Fruit fly (Drosophila melanogaster) whole organism, embryonic: ENCODE results near the gene Or85c.
A peak's percentile ranks its signal among the peaks of the same experiment; 100 is the strongest.

Source experiments
- Atf-2 ChIP-seq: fragments of 200-800 bp; sonication (Bioruptor generic); optimal IDR thresholded peaks from 2 replicates; lab custom pipeline; 2016; ENCODE audit warnings: missing biosample characterization, missing genetic modification characterization
- CG10543 ChIP-seq: fragments of 200-800 bp; sonication (Bioruptor generic); optimal IDR thresholded peaks from 3 replicates; lab custom pipeline; 2017; ENCODE audit warnings: missing biosample characterization, mild to moderate bottlenecking, missing genetic modification characterization, moderate library complexity
- CG11398 ChIP-seq: fragments of 200-800 bp; sonication (Bioruptor generic); optimal IDR thresholded peaks from 2 replicates; lab custom pipeline; 2016; ENCODE audit warnings: missing biosample characterization, missing genetic modification characterization
- CG12659 ChIP-seq: fragments of 200-800 bp; sonication (Bioruptor generic); optimal IDR thresholded peaks from 3 replicates; lab custom pipeline; 2017; ENCODE audit warnings: mild to moderate bottlenecking, missing biosample characterization, missing genetic modification reagents, missing genetic modification characterization
- CG14710 ChIP-seq: fragments of 200-800 bp; sonication (Bioruptor generic); optimal IDR thresholded peaks from 3 replicates; lab custom pipeline; 2019; ENCODE audit warnings: missing biosample characterization, mild to moderate bottlenecking, missing genetic modification characterization, moderate library complexity
- CG15073 ChIP-seq: fragments of 200-800 bp; sonication (Bioruptor generic); optimal IDR thresholded peaks from 2 replicates; lab custom pipeline; 2016; ENCODE audit warnings: missing biosample characterization, missing genetic modification characterization
- CG16813 ChIP-seq: fragments of 200-800 bp; sonication (Bioruptor generic); IDR thresholded peaks from 3 replicates; pipeline ENCODE4 v1.3.6; 2022; ENCODE audit warnings: missing biosample characterization, missing genetic modification characterization; ENCODE audit not compliant: partially characterized antibody
- CG17829 ChIP-seq: fragments of 200-800 bp; optimal IDR thresholded peaks from 2 replicates; lab custom pipeline; 2019; ENCODE audit warnings: missing biosample characterization, mild to moderate bottlenecking, missing genetic modification characterization, moderate library complexity
- CG17912 ChIP-seq: fragments of 200-800 bp; sonication (Bioruptor generic); optimal IDR thresholded peaks from 2 replicates; lab custom pipeline; 2018; ENCODE audit warnings: missing biosample characterization, mild to moderate bottlenecking, missing genetic modification characterization
- CG4617 ChIP-seq: fragments of 200-800 bp; sonication (Bioruptor generic); optimal IDR thresholded peaks from 3 replicates; lab custom pipeline; 2016; ENCODE audit warnings: missing biosample characterization, missing genetic modification characterization, borderline replicate concordance
- CG6683 ChIP-seq: fragments of 200-800 bp; sonication (Bioruptor generic); optimal IDR thresholded peaks from 2 replicates; lab custom pipeline; 2017; ENCODE audit warnings: missing biosample characterization, mild to moderate bottlenecking, missing genetic modification characterization, missing genetic modification reagents
- CG6854 ChIP-seq: fragments of 200-800 bp; sonication (Bioruptor generic); optimal IDR thresholded peaks from 3 replicates; lab custom pipeline; 2017; ENCODE audit warnings: missing biosample characterization, mild to moderate bottlenecking, missing genetic modification characterization
- CG9727 ChIP-seq: fragments of 200-800 bp; sonication (Bioruptor generic); optimal IDR thresholded peaks from 3 replicates; lab custom pipeline; 2017; ENCODE audit warnings: missing biosample characterization, mild to moderate bottlenecking, missing genetic modification characterization
- CG9876 ChIP-seq: fragments of 200-800 bp; sonication (Bioruptor generic); optimal IDR thresholded peaks from 2 replicates; lab custom pipeline; 2016; ENCODE audit warnings: missing biosample characterization, missing genetic modification characterization
- CG9932 ChIP-seq: fragments of 200-800 bp; sonication (Bioruptor generic); IDR thresholded peaks from 2 replicates; pipeline ENCODE4 v1.3.6; 2022; ENCODE audit warnings: missing biosample characterization, missing genetic modification characterization
- D ChIP-seq, 2 experiments: fragments of 200-800 bp in 1 of 2; fragments of >200 bp in 1 of 2; sonication (Bioruptor generic) in 1 of 2; optimal IDR thresholded peaks; 2 replicates in 1 of 2; 3 replicates in 1 of 2; lab custom pipeline; 2017; ENCODE audit warnings: mild to moderate bottlenecking in 1 of 2, missing biosample characterization in 1 of 2, missing genetic modification characterization in 1 of 2, missing genetic modification reagents in 1 of 2
- D19B ChIP-seq: fragments of 200-800 bp; sonication (Bioruptor generic); optimal IDR thresholded peaks from 2 replicates; lab custom pipeline; 2017; ENCODE audit warnings: missing biosample characterization, mild to moderate bottlenecking, missing genetic modification characterization
- Ets65A ChIP-seq: fragments of 200-800 bp; sonication (Bioruptor generic); peaks from one replicate; lab custom pipeline; 2016; ENCODE audit warnings: missing biosample characterization, missing genetic modification characterization
- Fer1 ChIP-seq: fragments of 200-800 bp; sonication (Bioruptor generic); optimal IDR thresholded peaks from 2 replicates; lab custom pipeline; 2017; ENCODE audit warnings: missing biosample characterization, mild to moderate bottlenecking, missing genetic modification characterization
- Kr ChIP-seq: fragments of 200-800 bp; sonication (Bioruptor generic); optimal IDR thresholded peaks from 2 replicates; lab custom pipeline; 2017; ENCODE audit warnings: missing biosample characterization, mild to moderate bottlenecking, missing genetic modification characterization
- Lhr ChIP-seq: fragments of 200-800 bp; sonication (Bioruptor generic); optimal IDR thresholded peaks from 3 replicates; lab custom pipeline; 2017; ENCODE audit warnings: mild to moderate bottlenecking, missing biosample characterization, missing genetic modification reagents, missing genetic modification characterization
- Meics ChIP-seq: fragments of 200-800 bp; sonication (Bioruptor generic); optimal IDR thresholded peaks from 2 replicates; lab custom pipeline; 2017; ENCODE audit warnings: missing biosample characterization, mild to moderate bottlenecking, missing genetic modification characterization
- Mes4 ChIP-seq: fragments of 200-800 bp; sonication (Bioruptor generic); optimal IDR thresholded peaks from 2 replicates; lab custom pipeline; 2016; ENCODE audit warnings: missing biosample characterization, missing genetic modification characterization
- Stat92E ChIP-seq, 3 experiments: fragments of >200 bp in 2 of 3; fragments of 200-800 bp in 1 of 3; sonication (Bioruptor generic) in 1 of 3; optimal IDR thresholded peaks; 2 replicates each; lab custom pipeline; 2017 to 2019; ENCODE audit warnings: missing biosample characterization in 3 of 3, missing genetic modification characterization in 3 of 3, mild to moderate bottlenecking in 1 of 3, moderate library complexity in 1 of 3
- TFAM ChIP-seq: fragments of 200-800 bp; sonication (Bioruptor generic); optimal IDR thresholded peaks from 2 replicates; lab custom pipeline; 2017; ENCODE audit warnings: missing biosample characterization, missing genetic modification characterization, inconsistent platforms
- ap ChIP-seq: fragments of 200-800 bp; sonication (Bioruptor generic); IDR thresholded peaks from 2 replicates; pipeline ENCODE4 v1.3.6; 2022; ENCODE audit warnings: missing biosample characterization, missing genetic modification characterization
- ash1 ChIP-seq: fragments of 200-800 bp; sonication (Bioruptor generic); optimal IDR thresholded peaks from 2 replicates; lab custom pipeline; 2018; ENCODE audit warnings: missing biosample characterization, mild to moderate bottlenecking, missing genetic modification characterization
- bab2 ChIP-seq: fragments of 200-800 bp; sonication (Bioruptor generic); optimal IDR thresholded peaks from 2 replicates; lab custom pipeline; 2016; ENCODE audit warnings: missing biosample characterization, missing genetic modification characterization
- bcd ChIP-seq: fragments of 200-800 bp; sonication (Bioruptor generic); optimal IDR thresholded peaks from 2 replicates; lab custom pipeline; 2017; ENCODE audit warnings: missing biosample characterization, mild to moderate bottlenecking, missing genetic modification characterization
- bowl ChIP-seq: fragments of 200-800 bp; sonication (Bioruptor generic); IDR thresholded peaks from 2 replicates; pipeline ENCODE4 v1.3.6; 2022; ENCODE audit warnings: missing biosample characterization, missing genetic modification characterization
- cato ChIP-seq: fragments of 200-800 bp; sonication (Bioruptor generic); optimal IDR thresholded peaks from 2 replicates; lab custom pipeline; 2016; ENCODE audit warnings: missing biosample characterization, missing genetic modification characterization, borderline replicate concordance
- dan ChIP-seq: fragments of 200-800 bp; sonication (Bioruptor generic); IDR thresholded peaks from 2 replicates; pipeline ENCODE4 v1.3.6; 2022; ENCODE audit warnings: missing biosample characterization, missing genetic modification characterization
- exex ChIP-seq: fragments of 200-800 bp; sonication (Bioruptor generic); optimal IDR thresholded peaks from 4 replicates; lab custom pipeline; 2018; ENCODE audit warnings: missing biosample characterization, mild to moderate bottlenecking, missing genetic modification characterization, moderate library complexity
- fru ChIP-seq: fragments of >200 bp; optimal IDR thresholded peaks from 2 replicates; lab custom pipeline; 2017
- gsb ChIP-seq: fragments of 200-800 bp; sonication (Bioruptor generic); IDR thresholded peaks from 2 replicates; pipeline ENCODE4 v1.3.6; 2022; ENCODE audit warnings: missing biosample characterization, missing genetic modification characterization
- inv ChIP-seq: fragments of 200-800 bp; sonication (Bioruptor generic); IDR thresholded peaks from 2 replicates; pipeline ENCODE4 v1.3.6; 2022; ENCODE audit warnings: missing biosample characterization, missing genetic modification characterization; ENCODE audit not compliant: partially characterized antibody
- knrl ChIP-seq: fragments of 200-800 bp; sonication (Bioruptor generic); IDR thresholded peaks from 3 replicates; pipeline ENCODE4 v1.3.6; 2022; ENCODE audit warnings: missing biosample characterization, missing genetic modification characterization; ENCODE audit not compliant: partially characterized antibody
- lbe ChIP-seq: fragments of 200-800 bp; sonication (Bioruptor generic); optimal IDR thresholded peaks from 2 replicates; lab custom pipeline; 2016; ENCODE audit warnings: missing biosample characterization, mild to moderate bottlenecking, missing genetic modification characterization
- lov ChIP-seq, 2 experiments: fragments of 200-800 bp in 1 of 2; fragments of >200 bp in 1 of 2; sonication (Bioruptor generic) in 1 of 2; IDR thresholded peaks in 1 of 2; optimal IDR thresholded peaks in 1 of 2; 2 replicates in 1 of 2; 3 replicates in 1 of 2; pipeline versions ENCODE4 v1.3.6 to Lab custom; 2017 to 2022; ENCODE audit warnings: missing biosample characterization in 1 of 2, missing genetic modification characterization in 1 of 2
- mirr ChIP-seq: fragments of 200-800 bp; sonication (Bioruptor generic); optimal IDR thresholded peaks from 3 replicates; lab custom pipeline; 2018; ENCODE audit warnings: missing biosample characterization, mild to moderate bottlenecking, missing genetic modification characterization
- nerfin-2 ChIP-seq: fragments of 200-800 bp; sonication (Bioruptor generic); IDR thresholded peaks from 2 replicates; pipeline ENCODE4 v1.3.6; 2022; ENCODE audit warnings: missing biosample characterization, missing genetic modification characterization; ENCODE audit not compliant: partially characterized antibody
- nmo ChIP-seq: fragments of 200-800 bp; sonication (Bioruptor generic); optimal IDR thresholded peaks from 2 replicates; lab custom pipeline; 2018; ENCODE audit warnings: missing biosample characterization, mild to moderate bottlenecking, missing genetic modification characterization, moderate library complexity
- org-1 ChIP-seq: fragments of 200-800 bp; sonication (Bioruptor generic); optimal IDR thresholded peaks from 2 replicates; lab custom pipeline; 2017; ENCODE audit warnings: missing biosample characterization, missing genetic modification characterization
- ro ChIP-seq: fragments of 200-800 bp; sonication (Bioruptor generic); IDR thresholded peaks from 2 replicates; pipeline ENCODE4 v1.3.6; 2022; ENCODE audit warnings: missing biosample characterization, missing genetic modification characterization
- sim ChIP-seq: fragments of 200-800 bp; sonication (Bioruptor generic); IDR thresholded peaks from 2 replicates; pipeline ENCODE4 v1.3.6; 2022; ENCODE audit warnings: missing biosample characterization, missing genetic modification characterization
- sima ChIP-seq: fragments of 200-800 bp; sonication (Bioruptor generic); optimal IDR thresholded peaks from 2 replicates; lab custom pipeline; 2016; ENCODE audit warnings: missing biosample characterization, missing genetic modification characterization
- tup ChIP-seq: fragments of 200-800 bp; sonication (Bioruptor generic); optimal IDR thresholded peaks from 2 replicates; lab custom pipeline; 2016; ENCODE audit warnings: missing biosample characterization, mild to moderate bottlenecking, missing genetic modification characterization, moderate library complexity
- unc-4 ChIP-seq: fragments of 200-800 bp; sonication (Bioruptor generic); IDR thresholded peaks from 2 replicates; pipeline ENCODE4 v1.3.6; 2022; ENCODE audit warnings: missing biosample characterization, missing genetic modification characterization; ENCODE audit not compliant: partially characterized antibody
- wdn ChIP-seq: fragments of 200-800 bp; sonication (Bioruptor generic); IDR thresholded peaks from 2 replicates; pipeline ENCODE4 v1.3.6; 2022; ENCODE audit warnings: missing biosample characterization, missing genetic modification characterization
- zfh1 ChIP-seq: fragments of 200-800 bp; sonication (Bioruptor generic); IDR thresholded peaks from 3 replicates; pipeline ENCODE4 v1.3.6; 2022; ENCODE audit warnings: missing biosample characterization, missing genetic modification characterization

Or85c gene

DNA sequence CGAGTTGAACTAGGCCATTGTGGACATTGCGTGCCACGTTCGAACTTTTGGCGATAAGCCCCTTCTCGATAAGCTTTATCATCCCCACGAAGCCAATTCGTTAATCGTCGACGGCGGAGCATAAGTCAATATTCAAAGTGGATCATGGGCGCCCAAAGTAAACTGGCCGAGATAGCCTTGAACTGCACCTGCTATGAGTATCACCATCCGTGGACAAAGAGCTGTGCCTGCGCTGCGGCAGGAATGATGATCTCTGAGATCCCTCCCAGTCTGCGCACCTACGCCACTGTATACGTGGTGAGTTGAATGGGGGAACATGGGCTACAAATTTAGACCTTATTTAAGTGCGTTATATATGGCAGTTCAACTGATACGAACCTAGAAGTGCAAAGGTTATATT is 11.5 kb upstream of the Or85c start (continued):
- no peak for TF ChIP-seq CG11398 (GFP tag; lab: Kevin White, UChicago)
- TF ChIP-seq CG9876 (GFP tag; lab: Kevin White, UChicago) = no peak
- no peak for TF ChIP-seq Kr (GFP tag; lab: Kevin White, UChicago)
- TF ChIP-seq dan (GFP tag; lab: Robert Waterston, UW) = no peak
- peak; percentile 50 for TF ChIP-seq gsb
- no peak for TF ChIP-seq lov (optimal IDR thresholded peaks at IDR 0.05; lab: Kevin White, UChicago)
- no peak for TF ChIP-seq lov (GFP tag; IDR thresholded peaks at IDR 0.05; lab: Robert Waterston, UW)
- no peak for TF ChIP-seq Fer1 (GFP tag; lab: Kevin White, UChicago)
- TF ChIP-seq CG9727 (GFP tag; lab: Kevin White, UChicago) = no peak
- TF ChIP-seq wdn (GFP tag; lab: Robert Waterston, UW) = no peak; the same call in 1 of the 2 replicates
- TF ChIP-seq D19B = no peak
- no peak for TF ChIP-seq cato (GFP tag; lab: Kevin White, UChicago)
- no peak for TF ChIP-seq CG6854 (GFP tag; lab: Kevin White, UChicago)
- no peak for TF ChIP-seq nerfin-2 (GFP tag; lab: Robert Waterston, UW)
- TF ChIP-seq Stat92E (GFP tag; optimal IDR thresholded peaks at IDR 0.05; lab: Kevin White, UChicago) = no peak
- peak; percentile 13 for TF ChIP-seq bab2
- TF ChIP-seq mirr (GFP tag; lab: Kevin White, UChicago) = no peak
- peak; percentile 82 for TF ChIP-seq Ets65A
- TF ChIP-seq knrl = no peak
- no peak for TF ChIP-seq sim (GFP tag; lab: Robert Waterston, UW)
- TF ChIP-seq CG17829 (tag; lab: Kevin White, UChicago) = no peak
- TF ChIP-seq CG17912 (GFP tag; lab: Kevin White, UChicago) = no peak
- TF ChIP-seq zfh1 (GFP tag; lab: Robert Waterston, UW) = 0 out of 3 replicates have a peak, but pooled peaks have one; percentile 39
- TF ChIP-seq lbe (GFP tag; lab: Kevin White, UChicago) = no peak
- TF ChIP-seq inv (GFP tag; lab: Robert Waterston, UW) = no peak
- TF ChIP-seq CG15073 (GFP tag; lab: Kevin White, UChicago) = no peak
- no peak for TF ChIP-seq Atf-2 (GFP tag; lab: Kevin White, UChicago)
- TF ChIP-seq fru = no peak
- no peak for TF ChIP-seq CG14710 (tag; lab: Kevin White, UChicago)
- no peak for TF ChIP-seq sima (GFP tag; lab: Kevin White, UChicago)
- no peak for TF ChIP-seq bcd (GFP tag; lab: Kevin White, UChicago)
- no peak for TF ChIP-seq tup (GFP tag; lab: Kevin White, UChicago)
- TF ChIP-seq CG4617 (GFP tag; lab: Kevin White, UChicago) = no peak
- TF ChIP-seq CG16813 (GFP tag; lab: Robert Waterston, UW) = no peak
- TF ChIP-seq ap (GFP tag; lab: Robert Waterston, UW) = 0 out of 2 replicates have a peak, but pooled peaks have one; percentile 41
- no peak for TF ChIP-seq CG6683
- no peak for TF ChIP-seq ro
- no peak for TF ChIP-seq CG10543 (GFP tag; lab: Kevin White, UChicago)
- no peak for TF ChIP-seq Lhr
- TF ChIP-seq CG9932 (GFP tag; lab: Robert Waterston, UW) = peak; percentile 47; the same call in 1 of the 2 replicates
- no peak for TF ChIP-seq nmo (GFP tag; lab: Kevin White, UChicago)
- peak; percentile 39 for TF ChIP-seq Meics (GFP tag; lab: Kevin White, UChicago)
- TF ChIP-seq CG12659 (GFP tag; lab: Kevin White, UChicago) = peak; percentile 23
- no peak for TF ChIP-seq bowl (GFP tag; lab: Robert Waterston, UW)
- TF ChIP-seq D (optimal IDR thresholded peaks at IDR 0.05; lab: Kevin White, UChicago) = no peak
- TF ChIP-seq D (GFP tag; optimal IDR thresholded peaks at IDR 0.05; lab: Kevin White, UChicago) = no peak
- no peak for TF ChIP-seq exex (tag; lab: Kevin White, UChicago)
- TF ChIP-seq unc-4 = no peak
- no peak for TF ChIP-seq Mes4 (GFP tag; lab: Kevin White, UChicago)
- peak; percentile 7 for TF ChIP-seq org-1 (GFP tag; lab: Kevin White, UChicago)
- TF ChIP-seq ash1 (GFP tag; lab: Kevin White, UChicago) = no peak
- TF ChIP-seq TFAM (GFP tag; lab: Kevin White, UChicago) = no peak
